Worm (Caenorhabditis elegans): ENCODE data around the gene sdz-7.

sdz-7 gene

ce11 chrII:3910737-3911136 lies 33.0 kb upstream of the sdz-7 start, which contains the start of gene bcmo-2:
bcmo-2 (minus strand) TSS chrII:3910837.
- TF ChIP-seq B0310.2 (tag; optimal IDR thresholded peaks at IDR 0.05) (no peak), hnd-1 (tag; optimal IDR thresholded peaks at IDR 0.05) (no peak), pes-1 (GFP tag; IDR thresholded peaks at IDR 0.05) (no peak), sea-1 (GFP tag; conservative IDR thresholded peaks at IDR 0.05) (no peak), hmg-4 (GFP tag; optimal IDR thresholded peaks at IDR 0.05) (no peak), ceh-36 (tag; optimal IDR thresholded peaks at IDR 0.05) (no peak), ama-1 (optimal IDR thresholded peaks at IDR 0.05) (no peak), ets-7 (tag; optimal IDR thresholded peaks at IDR 0.05) (no peak), tra-4 (tag; optimal IDR thresholded peaks at IDR 0.05) (no peak), F13C5.2 (tag; optimal IDR thresholded peaks at IDR 0.05) (no peak), tbx-37 (GFP tag; conservative IDR thresholded peaks at IDR 0.05) (no peak), tbx-11 (GFP tag; IDR thresholded peaks at IDR 0.05) (no peak), hmbx-1 (tag; optimal IDR thresholded peaks at IDR 0.05) (no peak), aly-1 (tag; optimal IDR thresholded peaks at IDR 0.05) (no peak), scrt-1 (GFP tag; IDR thresholded peaks at IDR 0.05) (no peak), ceh-13 (GFP tag; optimal IDR thresholded peaks at IDR 0.05) (no peak), flt-1 (GFP tag; IDR thresholded peaks at IDR 0.05) (no peak)

DNA sequence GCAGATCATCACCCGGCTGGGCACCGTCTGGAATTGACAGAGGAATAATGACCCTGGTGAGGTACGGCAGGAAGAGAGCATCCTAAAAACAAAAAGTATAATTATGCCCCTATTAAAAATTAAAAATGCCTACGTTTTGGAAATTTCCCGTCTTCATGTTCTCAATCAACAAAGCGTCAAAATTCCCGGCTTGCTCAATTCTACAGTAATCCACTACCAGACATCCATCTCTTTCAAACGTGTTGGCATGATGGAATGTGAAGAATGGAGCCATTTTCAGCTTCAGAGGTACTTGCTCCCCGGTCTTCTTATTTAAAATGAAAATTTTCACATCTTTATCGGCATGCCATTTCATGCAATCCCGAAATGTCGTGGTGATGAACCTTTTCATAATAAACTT lies 31.5 kb upstream of the sdz-7 start:
- TF ChIP-seq ceh-36 (tag; optimal IDR thresholded peaks at IDR 0.05): no peak
- TF ChIP-seq hmbx-1 (tag; optimal IDR thresholded peaks at IDR 0.05): no peak
- no peak for TF ChIP-seq tra-4 (tag; optimal IDR thresholded peaks at IDR 0.05)
- no peak for TF ChIP-seq scrt-1 (GFP tag; IDR thresholded peaks at IDR 0.05)
- no peak for TF ChIP-seq hnd-1 (tag; optimal IDR thresholded peaks at IDR 0.05)
- TF ChIP-seq sea-1 (GFP tag; conservative IDR thresholded peaks at IDR 0.05): no peak
- no peak for TF ChIP-seq B0310.2 (tag; optimal IDR thresholded peaks at IDR 0.05)
- no peak for TF ChIP-seq ets-7 (tag; optimal IDR thresholded peaks at IDR 0.05)
- no peak for TF ChIP-seq tbx-37 (GFP tag; conservative IDR thresholded peaks at IDR 0.05)
- TF ChIP-seq pes-1 (GFP tag; IDR thresholded peaks at IDR 0.05): no peak
- TF ChIP-seq hmg-4 (GFP tag; optimal IDR thresholded peaks at IDR 0.05): no peak
- no peak for TF ChIP-seq ama-1 (optimal IDR thresholded peaks at IDR 0.05)
- TF ChIP-seq F13C5.2 (tag; optimal IDR thresholded peaks at IDR 0.05): no peak

- TF ChIP-seq B0310.2 (tag; optimal IDR thresholded peaks at IDR 0.05) (no peak), tbx-37 (GFP tag; conservative IDR thresholded peaks at IDR 0.05) (no peak), ceh-36 (tag; optimal IDR thresholded peaks at IDR 0.05) (no peak), pes-1 (GFP tag; IDR thresholded peaks at IDR 0.05) (no peak), hnd-1 (tag; optimal IDR thresholded peaks at IDR 0.05) (no peak), hmbx-1 (tag; optimal IDR thresholded peaks at IDR 0.05) (no peak), ets-7 (tag; optimal IDR thresholded peaks at IDR 0.05) (no peak), scrt-1 (GFP tag; IDR thresholded peaks at IDR 0.05) (no peak), hmg-4 (GFP tag; optimal IDR thresholded peaks at IDR 0.05) (no peak), F13C5.2 (tag; optimal IDR thresholded peaks at IDR 0.05) (no peak), ceh-13 (GFP tag; optimal IDR thresholded peaks at IDR 0.05) (no peak), aly-1 (tag; optimal IDR thresholded peaks at IDR 0.05) (no peak), sea-1 (GFP tag; conservative IDR thresholded peaks at IDR 0.05) (no peak), tbx-11 (GFP tag; IDR thresholded peaks at IDR 0.05) (no peak), flt-1 (GFP tag; IDR thresholded peaks at IDR 0.05) (no peak), tra-4 (tag; optimal IDR thresholded peaks at IDR 0.05) (no peak), ama-1 (optimal IDR thresholded peaks at IDR 0.05) (no peak)
Measured at ce11 chrII:3908135-3908534, 30.4 kb upstream of the sdz-7 start.

ce11 chrII:3906615-3907190 lies 28.9 kb upstream of the sdz-7 start, which contains the start of the genes F53C3.11 and fbxb-103:
F53C3.11 (minus strand) TSS chrII:3906715.
fbxb-103 (plus strand) TSS chrII:3907140.
- no peak for TF ChIP-seq tra-4 (tag; optimal IDR thresholded peaks at IDR 0.05)
- no peak for TF ChIP-seq F13C5.2 (tag; optimal IDR thresholded peaks at IDR 0.05)
- TF ChIP-seq ama-1 (optimal IDR thresholded peaks at IDR 0.05): no peak
- TF ChIP-seq ets-7 (tag; optimal IDR thresholded peaks at IDR 0.05): no peak
- no peak for TF ChIP-seq hmbx-1 (tag; optimal IDR thresholded peaks at IDR 0.05)
- no peak for TF ChIP-seq flt-1 (GFP tag; IDR thresholded peaks at IDR 0.05)
- TF ChIP-seq hnd-1 (tag; optimal IDR thresholded peaks at IDR 0.05): no peak
- TF ChIP-seq scrt-1 (GFP tag; IDR thresholded peaks at IDR 0.05): no peak
- TF ChIP-seq pes-1 (GFP tag; IDR thresholded peaks at IDR 0.05): no peak
- TF ChIP-seq B0310.2 (tag; optimal IDR thresholded peaks at IDR 0.05): no peak
- TF ChIP-seq tbx-37 (GFP tag; conservative IDR thresholded peaks at IDR 0.05): no peak
- no peak for TF ChIP-seq aly-1 (tag; optimal IDR thresholded peaks at IDR 0.05)
- TF ChIP-seq ceh-13 (GFP tag; optimal IDR thresholded peaks at IDR 0.05): no peak
- TF ChIP-seq hmg-4 (GFP tag; optimal IDR thresholded peaks at IDR 0.05): no peak
- TF ChIP-seq sea-1 (GFP tag; conservative IDR thresholded peaks at IDR 0.05): no peak
- TF ChIP-seq tbx-11 (GFP tag; IDR thresholded peaks at IDR 0.05): no peak
- no peak for TF ChIP-seq ceh-36 (tag; optimal IDR thresholded peaks at IDR 0.05)

DNA sequence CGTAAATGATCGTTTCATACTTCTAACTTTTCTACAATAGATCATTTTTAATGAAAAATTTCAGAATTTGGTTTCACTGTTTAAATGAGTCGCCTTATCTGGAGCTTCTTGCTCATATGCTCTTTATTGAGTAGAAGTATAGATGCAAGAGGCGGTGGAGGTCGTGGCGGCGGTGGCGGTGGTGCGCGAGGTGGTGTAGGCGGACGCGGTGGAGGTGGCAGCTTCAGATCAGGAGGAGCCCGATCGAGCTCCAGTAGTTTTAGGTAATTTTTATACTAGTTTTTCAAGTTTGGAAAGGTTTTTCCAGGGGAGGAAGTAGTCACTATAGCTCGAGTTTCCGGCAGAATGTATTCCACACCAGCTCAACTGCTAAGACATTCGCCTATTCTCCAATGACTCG lies 25.0 kb upstream of the sdz-7 start, which contains the start of gene F53C3.3:
Gene F53C3.3 (plus strand): TSS at position 59 of the 400 bp plus-strand sequence.
- no peak for TF ChIP-seq ceh-13 (GFP tag; optimal IDR thresholded peaks at IDR 0.05)
- TF ChIP-seq flt-1 (GFP tag; IDR thresholded peaks at IDR 0.05): no peak
- no peak for TF ChIP-seq hmg-4 (GFP tag; optimal IDR thresholded peaks at IDR 0.05)
- TF ChIP-seq scrt-1 (GFP tag; IDR thresholded peaks at IDR 0.05): no peak
- TF ChIP-seq tbx-11 (GFP tag; IDR thresholded peaks at IDR 0.05): no peak
- TF ChIP-seq sea-1 (GFP tag; conservative IDR thresholded peaks at IDR 0.05): no peak
- TF ChIP-seq tbx-37 (GFP tag; conservative IDR thresholded peaks at IDR 0.05): no peak
- no peak for TF ChIP-seq aly-1 (tag; optimal IDR thresholded peaks at IDR 0.05)
- TF ChIP-seq hnd-1 (tag; optimal IDR thresholded peaks at IDR 0.05): no peak
- no peak for TF ChIP-seq hmbx-1 (tag; optimal IDR thresholded peaks at IDR 0.05)
- no peak for TF ChIP-seq ama-1 (optimal IDR thresholded peaks at IDR 0.05)
- TF ChIP-seq ets-7 (tag; optimal IDR thresholded peaks at IDR 0.05): no peak
- TF ChIP-seq ceh-36 (tag; optimal IDR thresholded peaks at IDR 0.05): no peak
- no peak for TF ChIP-seq F13C5.2 (tag; optimal IDR thresholded peaks at IDR 0.05)

- TF ChIP-seq ceh-13 (GFP tag; optimal IDR thresholded peaks at IDR 0.05) (no peak), tbx-11 (GFP tag; IDR thresholded peaks at IDR 0.05) (no peak), aly-1 (tag; optimal IDR thresholded peaks at IDR 0.05) (no peak), tbx-37 (GFP tag; conservative IDR thresholded peaks at IDR 0.05) (no peak), flt-1 (GFP tag; IDR thresholded peaks at IDR 0.05) (no peak), scrt-1 (GFP tag; IDR thresholded peaks at IDR 0.05) (no peak), hnd-1 (tag; optimal IDR thresholded peaks at IDR 0.05) (no peak), sea-1 (GFP tag; conservative IDR thresholded peaks at IDR 0.05) (no peak), ceh-36 (tag; optimal IDR thresholded peaks at IDR 0.05) (no peak), B0310.2 (tag; optimal IDR thresholded peaks at IDR 0.05) (no peak), F13C5.2 (tag; optimal IDR thresholded peaks at IDR 0.05) (no peak)
Measured at ce11 chrII:3901108-3901507, 23.3 kb upstream of the sdz-7 start, which contains the start of gene F53C3.4. F53C3.4 (plus strand) TSS chrII:3901408.

Measured in whole organism, early embryonic.